Worm (Caenorhabditis elegans): ENCODE results near the gene Y49F6B.6.

DNA sequence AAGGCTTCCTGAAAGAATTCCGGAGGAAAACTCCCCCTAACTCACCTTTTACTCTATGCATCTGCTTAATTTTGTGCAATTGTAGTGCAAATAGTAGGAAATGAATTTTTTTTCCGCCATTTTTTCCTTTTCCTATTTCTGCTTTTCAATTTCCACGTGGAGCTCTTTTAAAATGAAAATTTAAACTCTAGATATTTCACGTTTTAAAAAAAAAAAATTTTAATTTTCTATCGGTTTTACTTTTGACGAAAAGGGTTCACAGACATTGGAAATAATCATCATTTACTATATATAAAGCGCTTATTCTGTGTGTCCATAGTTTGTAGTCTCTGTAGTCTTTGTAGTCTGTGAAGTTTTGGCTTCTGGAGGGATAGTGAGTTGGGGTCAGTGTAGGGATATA lies 8.7 kb downstream of the Y49F6B.6 start, which contains the start of gene Y49F6B.8:
- TF ChIP-seq lin-13 (GFP tag; optimal IDR thresholded peaks at IDR 0.05) (no peak), lin-15B (tag; optimal IDR thresholded peaks at IDR 0.05) (no peak), nhr-237 (tag; optimal IDR thresholded peaks at IDR 0.05) (no peak), unc-62 (GFP tag; optimal IDR thresholded peaks at IDR 0.05 in 1 of 2) (no peak), unc-62 (tag; optimal IDR thresholded peaks at IDR 0.05) (no peak), nhr-28 (tag; optimal IDR thresholded peaks at IDR 0.05) (no peak), mdl-1 (tag; optimal IDR thresholded peaks at IDR 0.05) (no peak), ceh-20 (GFP tag; IDR thresholded peaks at IDR 0.05) (no peak), pha-4 (GFP tag; IDR thresholded peaks at IDR 0.05) (no peak), pha-4 (tag; optimal IDR thresholded peaks at IDR 0.05) (no peak), fos-1 (tag; optimal IDR thresholded peaks at IDR 0.05) (no peak)
